Fruit fly (Drosophila melanogaster) whole organism, embryonic: ENCODE results near the gene SrpRbeta.

Source experiments
- Adf1 ChIP-seq: fragments of 200-800 bp; sonication (Bioruptor generic); IDR thresholded peaks from 2 replicates; pipeline ENCODE4 v1.3.6; 2022; ENCODE audit warnings: missing biosample characterization, missing genetic modification characterization
- CG12236 ChIP-seq: fragments of 200-800 bp; sonication (Bioruptor generic); optimal IDR thresholded peaks from 2 replicates; lab custom pipeline; 2016; ENCODE audit warnings: missing biosample characterization, missing genetic modification characterization
- CG12659 ChIP-seq: fragments of 200-800 bp; sonication (Bioruptor generic); optimal IDR thresholded peaks from 3 replicates; lab custom pipeline; 2017; ENCODE audit warnings: mild to moderate bottlenecking, missing biosample characterization, missing genetic modification reagents, missing genetic modification characterization
- CG12942 ChIP-seq: fragments of 200-800 bp; sonication (Bioruptor generic); optimal IDR thresholded peaks from 3 replicates; lab custom pipeline; 2016; ENCODE audit warnings: missing biosample characterization, missing genetic modification characterization
- CG17568 ChIP-seq: fragments of 200-800 bp; sonication (Bioruptor generic); optimal IDR thresholded peaks from 2 replicates; lab custom pipeline; 2018; ENCODE audit warnings: missing biosample characterization, mild to moderate bottlenecking, missing genetic modification characterization, moderate library complexity
- CG2116 ChIP-seq: fragments of 200-800 bp; sonication (Bioruptor generic); optimal IDR thresholded peaks from 3 replicates; lab custom pipeline; 2018; ENCODE audit warnings: missing biosample characterization, mild to moderate bottlenecking, missing genetic modification characterization
- CG2712 ChIP-seq: fragments of 200-800 bp; optimal IDR thresholded peaks from 3 replicates; lab custom pipeline; 2019; ENCODE audit warnings: missing biosample characterization, mild to moderate bottlenecking, missing genetic modification characterization, moderate library complexity
- CG31388 ChIP-seq: fragments of 200-800 bp; sonication (Bioruptor generic); optimal IDR thresholded peaks from 2 replicates; lab custom pipeline; 2016; ENCODE audit warnings: missing biosample characterization, missing genetic modification characterization
- CG32767 ChIP-seq: fragments of 200-800 bp; sonication (Bioruptor generic); IDR thresholded peaks from 2 replicates; pipeline ENCODE4 v1.3.6; 2022; ENCODE audit warnings: missing biosample characterization, missing genetic modification characterization
- CG3281 ChIP-seq: fragments of 200-800 bp; sonication (Bioruptor generic); optimal IDR thresholded peaks from 3 replicates; lab custom pipeline; 2017; ENCODE audit warnings: missing biosample characterization, mild to moderate bottlenecking, missing genetic modification characterization
- CG4617 ChIP-seq: fragments of 200-800 bp; sonication (Bioruptor generic); optimal IDR thresholded peaks from 3 replicates; lab custom pipeline; 2016; ENCODE audit warnings: missing biosample characterization, missing genetic modification characterization, borderline replicate concordance
- CG7556 ChIP-seq: fragments of 200-800 bp; sonication (Bioruptor generic); optimal IDR thresholded peaks from 2 replicates; lab custom pipeline; 2017; ENCODE audit warnings: missing biosample characterization, mild to moderate bottlenecking, missing genetic modification characterization
- CG9797 ChIP-seq: fragments of 200-800 bp; sonication (Bioruptor generic); optimal IDR thresholded peaks from 3 replicates; lab custom pipeline; 2018; ENCODE audit warnings: missing biosample characterization, mild to moderate bottlenecking, missing genetic modification characterization
- CHES-1-like ChIP-seq: fragments of 200-800 bp; sonication (Bioruptor generic); optimal IDR thresholded peaks from 2 replicates; lab custom pipeline; 2016; ENCODE audit warnings: missing biosample characterization, missing genetic modification characterization
- CkIIα-i1 ChIP-seq: fragments of 200-800 bp; sonication (Bioruptor generic); IDR thresholded peaks from 2 replicates; pipeline ENCODE4 v1.3.6; 2022; ENCODE audit warnings: missing biosample characterization, missing genetic modification characterization
- Deaf1 ChIP-seq: fragments of 200-800 bp; optimal IDR thresholded peaks from 3 replicates; lab custom pipeline; 2019; ENCODE audit warnings: missing biosample characterization, mild to moderate bottlenecking, missing genetic modification characterization, moderate library complexity
- Eip74EF ChIP-seq, 2 experiments: fragments of 200-800 bp in 1 of 2; fragments of >200 bp in 1 of 2; sonication (Bioruptor generic) in 1 of 2; optimal IDR thresholded peaks; 2 replicates each; lab custom pipeline; 2017 to 2019; ENCODE audit warnings: missing biosample characterization in 2 of 2, missing genetic modification characterization in 2 of 2, mild to moderate bottlenecking in 1 of 2, moderate library complexity in 1 of 2
- Fer3 ChIP-seq: fragments of 200-800 bp; sonication (Bioruptor generic); optimal IDR thresholded peaks from 2 replicates; lab custom pipeline; 2018; ENCODE audit warnings: missing biosample characterization, mild to moderate bottlenecking, missing genetic modification characterization, moderate library complexity
- Gsc ChIP-seq: fragments of 200-800 bp; sonication (Bioruptor generic); IDR thresholded peaks from 2 replicates; pipeline ENCODE4 v1.3.6; 2022; ENCODE audit warnings: missing biosample characterization, missing genetic modification characterization
- HHEX ChIP-seq: fragments of 200-800 bp; sonication (Bioruptor generic); optimal IDR thresholded peaks from 3 replicates; lab custom pipeline; 2017; ENCODE audit warnings: missing biosample characterization, mild to moderate bottlenecking, missing genetic modification characterization, missing genetic modification reagents
- HLH4C ChIP-seq: fragments of 200-800 bp; sonication (Bioruptor generic); IDR thresholded peaks from 3 replicates; pipeline ENCODE4 v1.3.6; 2022; ENCODE audit warnings: missing biosample characterization, missing genetic modification characterization; ENCODE audit not compliant: partially characterized antibody
- Hr3 ChIP-seq: fragments of 200-800 bp; sonication (Bioruptor generic); optimal IDR thresholded peaks from 3 replicates; lab custom pipeline; 2016; ENCODE audit warnings: missing biosample characterization, missing genetic modification characterization
- Lhr ChIP-seq: fragments of 200-800 bp; sonication (Bioruptor generic); optimal IDR thresholded peaks from 3 replicates; lab custom pipeline; 2017; ENCODE audit warnings: mild to moderate bottlenecking, missing biosample characterization, missing genetic modification reagents, missing genetic modification characterization
- Mad ChIP-seq: fragments of 200-800 bp; sonication (Bioruptor generic); optimal IDR thresholded peaks from 2 replicates; lab custom pipeline; 2016; ENCODE audit warnings: missing biosample characterization, missing genetic modification characterization
- Nf-YA ChIP-seq: fragments of 200-800 bp; sonication (Bioruptor generic); IDR thresholded peaks from 2 replicates; pipeline ENCODE4 v1.3.6; 2022; ENCODE audit warnings: missing biosample characterization, missing genetic modification characterization
- Opbp ChIP-seq: fragments of 200-800 bp; sonication (Bioruptor generic); IDR thresholded peaks from 3 replicates; pipeline ENCODE4 v1.3.6; 2022; ENCODE audit warnings: missing biosample characterization, missing genetic modification characterization; ENCODE audit not compliant: partially characterized antibody
- Rfx ChIP-seq: fragments of 200-800 bp; sonication (Bioruptor generic); IDR thresholded peaks from 2 replicates; pipeline ENCODE4 v1.3.6; 2022; ENCODE audit warnings: missing biosample characterization, missing genetic modification characterization
- YL-1 ChIP-seq: fragments of 200-800 bp; sonication (Bioruptor generic); optimal IDR thresholded peaks from 3 replicates; lab custom pipeline; 2017; ENCODE audit warnings: missing biosample characterization, mild to moderate bottlenecking, missing genetic modification characterization
- al ChIP-seq: fragments of 200-800 bp; sonication (Bioruptor generic); IDR thresholded peaks from 2 replicates; pipeline ENCODE4 v1.3.6; 2022; ENCODE audit warnings: missing biosample characterization, missing genetic modification characterization
- amos ChIP-seq: fragments of 200-800 bp; sonication (Bioruptor generic); IDR thresholded peaks from 2 replicates; pipeline ENCODE4 v1.3.6; 2022; ENCODE audit warnings: missing biosample characterization, missing genetic modification characterization; ENCODE audit not compliant: partially characterized antibody
- aop ChIP-seq: fragments of 200-800 bp; sonication (Bioruptor generic); IDR thresholded peaks from 2 replicates; pipeline ENCODE4 v1.3.6; 2022; ENCODE audit warnings: missing biosample characterization, missing genetic modification characterization
- az2 ChIP-seq: fragments of 200-800 bp; sonication (Bioruptor generic); optimal IDR thresholded peaks from 3 replicates; lab custom pipeline; 2016; ENCODE audit warnings: missing biosample characterization, missing genetic modification characterization
- bowl ChIP-seq: fragments of 200-800 bp; sonication (Bioruptor generic); IDR thresholded peaks from 2 replicates; pipeline ENCODE4 v1.3.6; 2022; ENCODE audit warnings: missing biosample characterization, missing genetic modification characterization
- gro ChIP-seq: fragments of 200-800 bp; sonication (Bioruptor generic); optimal IDR thresholded peaks from 2 replicates; lab custom pipeline; 2016; ENCODE audit warnings: missing biosample characterization, missing genetic modification characterization
- gsb-n ChIP-seq: fragments of 200-800 bp; sonication (Bioruptor generic); optimal IDR thresholded peaks from 3 replicates; lab custom pipeline; 2018; ENCODE audit warnings: missing biosample characterization, mild to moderate bottlenecking, missing genetic modification characterization
- lilli ChIP-seq: fragments of 200-800 bp; sonication (Bioruptor generic); optimal IDR thresholded peaks from 3 replicates; lab custom pipeline; 2016; ENCODE audit warnings: missing biosample characterization, missing genetic modification characterization
- mam ChIP-seq: fragments of 200-800 bp; sonication (Bioruptor generic); optimal IDR thresholded peaks from 3 replicates; lab custom pipeline; 2016; ENCODE audit warnings: missing biosample characterization, missing genetic modification characterization
- mirr ChIP-seq: fragments of 200-800 bp; sonication (Bioruptor generic); optimal IDR thresholded peaks from 3 replicates; lab custom pipeline; 2018; ENCODE audit warnings: missing biosample characterization, mild to moderate bottlenecking, missing genetic modification characterization
- nau ChIP-seq: fragments of 200-800 bp; sonication (Bioruptor generic); optimal IDR thresholded peaks from 3 replicates; lab custom pipeline; 2017; ENCODE audit warnings: missing biosample characterization, mild to moderate bottlenecking, missing genetic modification characterization, missing genetic modification reagents
- org-1 ChIP-seq: fragments of 200-800 bp; sonication (Bioruptor generic); optimal IDR thresholded peaks from 2 replicates; lab custom pipeline; 2017; ENCODE audit warnings: missing biosample characterization, missing genetic modification characterization
- scrt ChIP-seq: fragments of 200-800 bp; sonication (Bioruptor generic); optimal IDR thresholded peaks from 2 replicates; lab custom pipeline; 2018; ENCODE audit warnings: missing biosample characterization, mild to moderate bottlenecking, missing genetic modification characterization, moderate library complexity
- sim ChIP-seq: fragments of 200-800 bp; sonication (Bioruptor generic); IDR thresholded peaks from 2 replicates; pipeline ENCODE4 v1.3.6; 2022; ENCODE audit warnings: missing biosample characterization, missing genetic modification characterization
- slou ChIP-seq: fragments of 200-800 bp; sonication (Bioruptor generic); optimal IDR thresholded peaks from 3 replicates; lab custom pipeline; 2016; ENCODE audit warnings: missing biosample characterization, missing genetic modification characterization
- slp2 ChIP-seq: fragments of 200-800 bp; sonication (Bioruptor generic); optimal IDR thresholded peaks from 2 replicates; lab custom pipeline; 2016; ENCODE audit warnings: missing biosample characterization, missing genetic modification characterization
- sna ChIP-seq: fragments of 200-800 bp; sonication (Bioruptor generic); IDR thresholded peaks from 2 replicates; pipeline ENCODE4 v1.3.6; 2022; ENCODE audit warnings: missing biosample characterization, missing genetic modification characterization; ENCODE audit not compliant: partially characterized antibody
- sug ChIP-seq: fragments of 200-800 bp; optimal IDR thresholded peaks from 2 replicates; lab custom pipeline; 2019; ENCODE audit warnings: missing biosample characterization, mild to moderate bottlenecking, missing genetic modification characterization, moderate library complexity
- toy ChIP-seq: fragments of 200-800 bp; sonication (Bioruptor generic); IDR thresholded peaks from 2 replicates; pipeline ENCODE4 v1.3.6; 2022; ENCODE audit warnings: missing biosample characterization, missing genetic modification characterization
- wek ChIP-seq: fragments of 200-800 bp; sonication (Bioruptor generic); optimal IDR thresholded peaks from 3 replicates; lab custom pipeline; 2018; ENCODE audit warnings: missing biosample characterization, mild to moderate bottlenecking, missing genetic modification characterization, moderate library complexity
- yki ChIP-seq: fragments of >200 bp; optimal IDR thresholded peaks from 3 replicates; lab custom pipeline; 2018
- zen ChIP-seq: fragments of 200-800 bp; sonication (Bioruptor generic); optimal IDR thresholded peaks from 3 replicates; lab custom pipeline; 2018; ENCODE audit warnings: missing biosample characterization, mild to moderate bottlenecking, missing genetic modification characterization, moderate library complexity
- zfh2 ChIP-seq: fragments of 200-800 bp; sonication (Bioruptor generic); optimal IDR thresholded peaks from 2 replicates; lab custom pipeline; 2016; ENCODE audit warnings: missing biosample characterization, missing genetic modification characterization

The SrpRbeta gene

dm6 chr3L:8683773-8684172 is 36.3 kb downstream of the SrpRbeta start:
- 0 out of 2 replicates have a peak, but pooled peaks have one; percentile 8 for TF ChIP-seq Adf1 (GFP tag; lab: Robert Waterston, UW)
- no peak for TF ChIP-seq yki
- peak; percentile 67 for TF ChIP-seq wek
- TF ChIP-seq CHES-1-like = peak; percentile 18
- no peak for TF ChIP-seq CG2116 (GFP tag; lab: Kevin White, UChicago)
- TF ChIP-seq sug (tag; lab: Kevin White, UChicago) = no peak
- TF ChIP-seq YL-1 (GFP tag; lab: Kevin White, UChicago) = no peak
- TF ChIP-seq toy = 0 out of 2 replicates have a peak, but pooled peaks have one; percentile 27
- TF ChIP-seq Mad (GFP tag; lab: Kevin White, UChicago) = no peak
- TF ChIP-seq amos (GFP tag; lab: Robert Waterston, UW) = no peak
- no peak for TF ChIP-seq aop
- TF ChIP-seq Deaf1 = no peak
- no peak for TF ChIP-seq zfh2 (GFP tag; lab: Kevin White, UChicago)
- peak; percentile 12 for TF ChIP-seq CG12659
- no peak for TF ChIP-seq lilli (GFP tag; lab: Kevin White, UChicago)
- TF ChIP-seq az2 (GFP tag; lab: Kevin White, UChicago) = no peak
- TF ChIP-seq org-1 (GFP tag; lab: Kevin White, UChicago) = peak; percentile 31
- TF ChIP-seq sna (GFP tag; lab: Robert Waterston, UW) = no peak
- no peak for TF ChIP-seq zen (tag; lab: Kevin White, UChicago)
- TF ChIP-seq HHEX (GFP tag; lab: Kevin White, UChicago) = peak; percentile 2
- no peak for TF ChIP-seq Gsc
- peak; percentile 4 for TF ChIP-seq Lhr
- no peak for TF ChIP-seq gro (GFP tag; lab: Kevin White, UChicago)
- no peak for TF ChIP-seq CkIIα-i1
- no peak for TF ChIP-seq Eip74EF (GFP tag; optimal IDR thresholded peaks at IDR 0.05; lab: Kevin White, UChicago)
- TF ChIP-seq CG31388 = no peak
- peak; percentile 34 for TF ChIP-seq scrt
- TF ChIP-seq Hr3 (GFP tag; lab: Kevin White, UChicago) = no peak
- TF ChIP-seq slp2 (GFP tag; lab: Kevin White, UChicago) = no peak
- peak; percentile 31 for TF ChIP-seq CG3281 (GFP tag; lab: Kevin White, UChicago)
- no peak for TF ChIP-seq mam (GFP tag; lab: Kevin White, UChicago)
- peak; percentile 2 for TF ChIP-seq mirr (GFP tag; lab: Kevin White, UChicago)
- no peak for TF ChIP-seq Nf-YA (GFP tag; lab: Robert Waterston, UW)
- no peak for TF ChIP-seq bowl (GFP tag; lab: Robert Waterston, UW)
- TF ChIP-seq Fer3 (tag; lab: Kevin White, UChicago) = peak; percentile 8
- TF ChIP-seq Opbp (GFP tag; lab: Robert Waterston, UW) = no peak
- TF ChIP-seq CG9797 = no peak
- TF ChIP-seq sim = 0 out of 2 replicates have a peak, but pooled peaks have one; percentile 19
- TF ChIP-seq CG2712 (tag; lab: Kevin White, UChicago) = no peak
- peak; percentile 33; the same call in 1 of the 2 replicates for TF ChIP-seq Rfx
- TF ChIP-seq CG7556 (GFP tag; lab: Kevin White, UChicago) = no peak
- TF ChIP-seq CG12236 (GFP tag; lab: Kevin White, UChicago) = no peak
- no peak for TF ChIP-seq CG17568 (GFP tag; lab: Kevin White, UChicago)
- no peak for TF ChIP-seq CG12942 (GFP tag; lab: Kevin White, UChicago)
- no peak for TF ChIP-seq al (GFP tag; lab: Robert Waterston, UW)
- TF ChIP-seq HLH4C (GFP tag; lab: Robert Waterston, UW) = no peak
- peak; percentile 66 for TF ChIP-seq nau (GFP tag; lab: Kevin White, UChicago)
- no peak for TF ChIP-seq CG32767 (GFP tag; lab: Robert Waterston, UW)
- TF ChIP-seq slou (GFP tag; lab: Kevin White, UChicago) = no peak
- no peak for TF ChIP-seq CG4617 (GFP tag; lab: Kevin White, UChicago)
- TF ChIP-seq gsb-n (tag; lab: Kevin White, UChicago) = no peak
